Worm (Caenorhabditis elegans): Measurements from ENCODE around the gene asp-12.
A peak's percentile ranks its signal among the peaks of the same experiment; 100 is the strongest.

Gene asp-12

DNA sequence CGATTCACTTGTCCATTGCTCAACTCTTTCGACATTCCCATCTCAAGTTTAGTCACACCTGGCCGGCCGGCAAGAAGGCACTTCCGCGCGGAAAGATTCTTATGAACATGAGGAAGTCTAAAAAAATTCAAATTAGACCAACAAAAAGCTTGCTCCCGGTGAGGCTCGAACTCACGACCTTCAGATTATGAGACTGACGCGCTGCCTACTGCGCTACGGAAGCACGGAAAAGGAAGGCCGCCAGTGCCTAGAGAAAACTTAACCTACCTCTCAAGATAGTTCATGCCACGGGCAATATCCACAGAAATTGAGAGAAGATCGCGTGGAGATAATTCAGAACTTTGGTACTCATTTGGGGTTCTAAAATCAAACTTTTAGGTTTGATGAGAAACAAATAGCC, 39.0 kb upstream of the asp-12 start:
- TF ChIP-seq unc-39 (tag; optimal IDR thresholded peaks at IDR 0.05) (no peak), ceh-28 (tag; optimal IDR thresholded peaks at IDR 0.05) (no peak), nfya-1 (tag; optimal IDR thresholded peaks at IDR 0.05; ENCODE audit: insufficient read depth) (peak; percentile 25), pqm-1 (tag; optimal IDR thresholded peaks at IDR 0.05) (no peak), snpc-4 (tag; optimal IDR thresholded peaks at IDR 0.05) (peak; percentile 62), elt-2 (tag; optimal IDR thresholded peaks at IDR 0.05) (peak; percentile 1), nhr-12 (tag; optimal IDR thresholded peaks at IDR 0.05) (no peak), lin-15B (tag; optimal IDR thresholded peaks at IDR 0.05) (no peak), pha-4 (tag; optimal IDR thresholded peaks at IDR 0.05) (no peak), ztf-4 (tag; optimal IDR thresholded peaks at IDR 0.05) (no peak), ama-1 (optimal IDR thresholded peaks at IDR 0.05) (no peak), nhr-43 (tag; optimal IDR thresholded peaks at IDR 0.05; ENCODE audit: poor library complexity, severe bottlenecking) (no peak)

- no peak for TF ChIP-seq nhr-77 (tag; optimal IDR thresholded peaks at IDR 0.05)
- TF ChIP-seq mdl-1 (tag; optimal IDR thresholded peaks at IDR 0.05), result no peak
- TF ChIP-seq nhr-28 (tag; optimal IDR thresholded peaks at IDR 0.05), result no peak
- TF ChIP-seq elt-1 (tag; optimal IDR thresholded peaks at IDR 0.05), result no peak
- no peak for TF ChIP-seq ama-1 (optimal IDR thresholded peaks at IDR 0.05)
- TF ChIP-seq egl-5 (tag; optimal IDR thresholded peaks at IDR 0.05), result no peak
- peak; percentile 20 for TF ChIP-seq elt-2 (tag; optimal IDR thresholded peaks at IDR 0.05)
- peak; percentile 29 for TF ChIP-seq snpc-4 (tag; optimal IDR thresholded peaks at IDR 0.05)
- no peak for TF ChIP-seq ZK546.5 (tag; optimal IDR thresholded peaks at IDR 0.05)
- TF ChIP-seq elt-3 (tag; optimal IDR thresholded peaks at IDR 0.05), result no peak
- peak; percentile 40 for TF ChIP-seq pqm-1 (tag; optimal IDR thresholded peaks at IDR 0.05)
- peak; percentile 36 for TF ChIP-seq nfya-1 (tag; optimal IDR thresholded peaks at IDR 0.05; ENCODE audit: insufficient read depth)
- no peak for TF ChIP-seq nhr-237 (tag; optimal IDR thresholded peaks at IDR 0.05)
- peak; percentile 2 for TF ChIP-seq lin-39 (tag; optimal IDR thresholded peaks at IDR 0.05)
- TF ChIP-seq nhr-43 (tag; optimal IDR thresholded peaks at IDR 0.05; ENCODE audit: poor library complexity, severe bottlenecking), result no peak
- no peak for TF ChIP-seq ceh-9 (tag; optimal IDR thresholded peaks at IDR 0.05)
- no peak for TF ChIP-seq fos-1 (tag; optimal IDR thresholded peaks at IDR 0.05)
- no peak for TF ChIP-seq pha-4 (tag; optimal IDR thresholded peaks at IDR 0.05)
- no peak for TF ChIP-seq hmg-11 (tag; optimal IDR thresholded peaks at IDR 0.05)
- peak; percentile 41 for TF ChIP-seq lsy-12 (tag; optimal IDR thresholded peaks at IDR 0.05)
- TF ChIP-seq nhr-25 (tag; optimal IDR thresholded peaks at IDR 0.05), result peak; percentile 53
- TF ChIP-seq tbx-2 (tag; optimal IDR thresholded peaks at IDR 0.05), result no peak
- TF ChIP-seq fkh-2 (tag; optimal IDR thresholded peaks at IDR 0.05), result no peak
- TF ChIP-seq zag-1 (tag; optimal IDR thresholded peaks at IDR 0.05), result no peak
- TF ChIP-seq nhr-12 (tag; optimal IDR thresholded peaks at IDR 0.05), result no peak
- TF ChIP-seq unc-62 (GFP tag; optimal IDR thresholded peaks at IDR 0.05), result no peak
- TF ChIP-seq nhr-23 (tag; optimal IDR thresholded peaks at IDR 0.05), result peak; percentile 39
Observed at ce11 chrV:8235331-8235730, 33.7 kb upstream of the asp-12 start.

DNA sequence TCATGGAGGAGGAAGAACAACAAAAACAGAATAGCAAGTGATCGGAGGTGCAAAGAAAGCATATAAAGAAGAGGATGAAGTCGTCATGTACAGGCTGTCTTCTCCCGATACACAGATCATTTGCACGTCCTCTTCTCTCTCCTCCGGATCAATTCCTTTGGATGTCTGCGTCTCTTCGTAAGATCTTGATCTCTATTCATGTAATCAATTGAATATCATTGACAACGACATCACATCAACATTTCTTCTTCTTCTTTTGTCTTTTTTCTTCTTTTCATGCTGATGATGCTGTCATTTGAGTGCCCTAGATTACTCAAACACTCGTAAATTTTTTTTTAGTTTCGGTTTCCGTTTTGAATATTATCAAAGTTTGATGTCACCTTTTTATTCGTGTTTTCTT, 30.7 kb upstream of the asp-12 start, which contains the start of gene rol-3:
rol-3 (minus strand) TSS at position 120 of the 400 bp plus-strand sequence.
- TF ChIP-seq nhr-23 (tag; optimal IDR thresholded peaks at IDR 0.05) (peak; percentile 62), nfya-1 (tag; optimal IDR thresholded peaks at IDR 0.05; ENCODE audit: insufficient read depth) (no peak), ceh-28 (tag; optimal IDR thresholded peaks at IDR 0.05) (peak; percentile 73), R02D3.7 (tag; optimal IDR thresholded peaks at IDR 0.05) (no peak)

- no peak for TF ChIP-seq fkh-10 (GFP tag; optimal IDR thresholded peaks at IDR 0.05)
- no peak for TF ChIP-seq fkh-2 (tag; optimal IDR thresholded peaks at IDR 0.05)
Observed at ce11 chrV:8239928-8240327, 29.1 kb upstream of the asp-12 start, which contains the start of gene C16D9.3. Gene C16D9.3 (minus strand): TSS chrV:8240028.

- TF ChIP-seq sea-2 (GFP tag; optimal IDR thresholded peaks at IDR 0.05) (no peak), ztf-4 (tag; optimal IDR thresholded peaks at IDR 0.05) (no peak), ceh-28 (tag; optimal IDR thresholded peaks at IDR 0.05) (no peak), ZK546.5 (tag; optimal IDR thresholded peaks at IDR 0.05) (no peak), fkh-2 (tag; optimal IDR thresholded peaks at IDR 0.05) (no peak), snpc-4 (tag; optimal IDR thresholded peaks at IDR 0.05) (no peak), unc-62 (GFP tag; optimal IDR thresholded peaks at IDR 0.05) (no peak)
Observed at ce11 chrV:8242798-8243197, 26.2 kb upstream of the asp-12 start, which contains the start of gene C16D9.4. Gene C16D9.4 (minus strand): TSS chrV:8242898.
